Fruit fly (Drosophila melanogaster): ENCODE data around the gene pn.

Gene pn

DNA sequence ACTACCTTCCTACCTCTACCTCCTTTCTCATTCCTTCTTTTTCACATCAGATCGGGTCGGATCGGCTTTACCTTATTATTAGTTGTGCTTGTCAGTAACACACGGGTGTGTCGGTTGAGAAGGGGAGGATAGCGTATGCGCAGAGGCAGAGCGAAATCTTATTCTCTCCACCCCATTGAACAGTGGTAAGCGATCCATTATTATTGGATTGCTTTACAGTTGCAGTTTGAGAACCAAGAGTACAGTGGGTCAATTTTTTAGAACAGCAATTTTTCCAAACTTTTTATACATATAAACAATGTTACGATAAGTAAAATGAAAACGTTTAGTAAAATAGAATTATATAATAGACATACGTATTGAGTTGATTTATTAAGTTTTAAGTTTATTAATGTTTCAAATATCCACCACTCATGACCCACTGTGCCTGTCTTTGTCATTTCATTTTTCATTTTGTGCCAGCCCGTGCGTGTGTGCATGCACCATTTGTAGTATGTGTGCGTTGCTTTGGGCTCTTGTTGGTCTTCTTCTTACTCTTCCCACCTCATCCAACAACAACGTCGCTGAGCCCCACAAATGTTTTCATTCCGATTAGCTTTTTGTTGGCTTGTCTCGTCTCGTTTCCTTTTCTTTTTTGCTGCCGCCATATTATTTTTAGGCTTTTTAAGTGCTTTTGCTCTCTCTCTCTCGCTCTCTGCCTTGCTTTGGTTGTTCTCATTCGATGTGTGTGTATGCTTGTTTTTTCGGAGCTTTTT is 43.2 kb upstream of the pn start (continued):
- TF ChIP-seq CG8359 (GFP tag; optimal IDR thresholded peaks at IDR 0.05; ENCODE audit: borderline replicate concordance), result peak; percentile 96
- TF ChIP-seq CG13424 (tag; optimal IDR thresholded peaks at IDR 0.05), result peak; percentile 100
- peak; percentile 77 for TF ChIP-seq CG14860 (GFP tag; IDR thresholded peaks at IDR 0.05; ENCODE audit: partially characterized antibody)
- TF ChIP-seq lov (optimal IDR thresholded peaks at IDR 0.05), result no peak
- TF ChIP-seq lov (GFP tag; IDR thresholded peaks at IDR 0.05), result peak; percentile 96
- TF ChIP-seq Ets97D (GFP tag; optimal IDR thresholded peaks at IDR 0.05), result peak; percentile 46
- TF ChIP-seq trem (tag; optimal IDR thresholded peaks at IDR 0.05), result peak; percentile 97
- TF ChIP-seq Atf3 (GFP tag; optimal IDR thresholded peaks at IDR 0.05), result peak; percentile 88
- no peak; the same call in 2 of the 3 replicates for TF ChIP-seq zen2 (GFP tag; IDR thresholded peaks at IDR 0.05; ENCODE audit: partially characterized antibody)
- TF ChIP-seq ci (GFP tag; IDR thresholded peaks at IDR 0.05), result peak; percentile 98
- peak; percentile 98 for TF ChIP-seq Drgx (GFP tag; IDR thresholded peaks at IDR 0.05)
- no peak for TF ChIP-seq usp (GFP tag; optimal IDR thresholded peaks at IDR 0.05)
- TF ChIP-seq wor (GFP tag; IDR thresholded peaks at IDR 0.05), result peak; percentile 99
- TF ChIP-seq Nf-YA (GFP tag; IDR thresholded peaks at IDR 0.05), result peak; percentile 97
- peak; percentile 96 for TF ChIP-seq CG10274 (GFP tag; optimal IDR thresholded peaks at IDR 0.05)
- TF ChIP-seq bowl (GFP tag; IDR thresholded peaks at IDR 0.05), result peak; percentile 96
- peak; percentile 99 for TF ChIP-seq CG11093 (GFP tag; IDR thresholded peaks at IDR 0.05)
- peak; percentile 98 for TF ChIP-seq CG3407 (GFP tag; optimal IDR thresholded peaks at IDR 0.05)
- TF ChIP-seq CG11696 (GFP tag; IDR thresholded peaks at IDR 0.05), result peak; percentile 95
- peak; percentile 90 for TF ChIP-seq CG12236 (GFP tag; optimal IDR thresholded peaks at IDR 0.05)
- TF ChIP-seq CG7963 (GFP tag; IDR thresholded peaks at IDR 0.05; ENCODE audit: partially characterized antibody), result peak; percentile 71; the same call in 2 of the 3 replicates
- peak; percentile 99 for TF ChIP-seq sob (GFP tag; IDR thresholded peaks at IDR 0.05)
- TF ChIP-seq chinmo (GFP tag; IDR thresholded peaks at IDR 0.05; ENCODE audit: partially characterized antibody), result peak; percentile 81
- peak; percentile 98 for TF ChIP-seq sim (GFP tag; IDR thresholded peaks at IDR 0.05)
- peak; percentile 99 for TF ChIP-seq Asciz (GFP tag; optimal IDR thresholded peaks at IDR 0.05)
- TF ChIP-seq sqz (GFP tag; optimal IDR thresholded peaks at IDR 0.05), result peak; percentile 98
- peak; percentile 99 for TF ChIP-seq CG16815 (GFP tag; optimal IDR thresholded peaks at IDR 0.05)
- peak; percentile 20 for TF ChIP-seq ab (GFP tag; optimal IDR thresholded peaks at IDR 0.05)
- peak; percentile 97 for TF ChIP-seq CG18764 (GFP tag; optimal IDR thresholded peaks at IDR 0.05)
- peak; percentile 99 for TF ChIP-seq nmo (GFP tag; optimal IDR thresholded peaks at IDR 0.05)
- peak; percentile 99 for TF ChIP-seq CG8388 (GFP tag; optimal IDR thresholded peaks at IDR 0.05)
- TF ChIP-seq lilli (GFP tag; optimal IDR thresholded peaks at IDR 0.05), result peak; percentile 99
- peak; percentile 97 for TF ChIP-seq Ravus (GFP tag; IDR thresholded peaks at IDR 0.05)
- peak; percentile 98 for TF ChIP-seq CG4820 (GFP tag; optimal IDR thresholded peaks at IDR 0.05)
- peak; percentile 97 for TF ChIP-seq CG17612 (GFP tag; IDR thresholded peaks at IDR 0.05)
- TF ChIP-seq ems (GFP tag; optimal IDR thresholded peaks at IDR 0.05), result peak; percentile 96
- TF ChIP-seq croc (GFP tag; conservative IDR thresholded peaks at IDR 0.05), result peak; percentile 99
- peak; percentile 98 for TF ChIP-seq ap (GFP tag; IDR thresholded peaks at IDR 0.05)
- TF ChIP-seq CG3065 (GFP tag; optimal IDR thresholded peaks at IDR 0.05), result peak; percentile 97
- peak; percentile 94 for TF ChIP-seq CG1647 (GFP tag; optimal IDR thresholded peaks at IDR 0.05)
- peak; percentile 99 for TF ChIP-seq Awh (GFP tag; IDR thresholded peaks at IDR 0.05)
- TF ChIP-seq az2 (GFP tag; optimal IDR thresholded peaks at IDR 0.05), result peak; percentile 98
- TF ChIP-seq CG15011 (GFP tag; optimal IDR thresholded peaks at IDR 0.05), result peak; percentile 99
- TF ChIP-seq CG10654 (GFP tag; optimal IDR thresholded peaks at IDR 0.05), result peak; percentile 99
- TF ChIP-seq gsb-n (tag; optimal IDR thresholded peaks at IDR 0.05), result peak; percentile 99
- TF ChIP-seq wek (GFP tag; optimal IDR thresholded peaks at IDR 0.05), result peak; percentile 93
- peak; percentile 99 for TF ChIP-seq Rfx (GFP tag; IDR thresholded peaks at IDR 0.05)
- peak; percentile 99 for TF ChIP-seq rib (GFP tag; IDR thresholded peaks at IDR 0.05)
- TF ChIP-seq oc (tag; optimal IDR thresholded peaks at IDR 0.05), result peak; percentile 99
- peak; percentile 97 for TF ChIP-seq CG13123 (GFP tag; optimal IDR thresholded peaks at IDR 0.05)
